Fruit fly (Drosophila melanogaster): ENCODE results near the gene CG6144.

CG6144 gene

DNA sequence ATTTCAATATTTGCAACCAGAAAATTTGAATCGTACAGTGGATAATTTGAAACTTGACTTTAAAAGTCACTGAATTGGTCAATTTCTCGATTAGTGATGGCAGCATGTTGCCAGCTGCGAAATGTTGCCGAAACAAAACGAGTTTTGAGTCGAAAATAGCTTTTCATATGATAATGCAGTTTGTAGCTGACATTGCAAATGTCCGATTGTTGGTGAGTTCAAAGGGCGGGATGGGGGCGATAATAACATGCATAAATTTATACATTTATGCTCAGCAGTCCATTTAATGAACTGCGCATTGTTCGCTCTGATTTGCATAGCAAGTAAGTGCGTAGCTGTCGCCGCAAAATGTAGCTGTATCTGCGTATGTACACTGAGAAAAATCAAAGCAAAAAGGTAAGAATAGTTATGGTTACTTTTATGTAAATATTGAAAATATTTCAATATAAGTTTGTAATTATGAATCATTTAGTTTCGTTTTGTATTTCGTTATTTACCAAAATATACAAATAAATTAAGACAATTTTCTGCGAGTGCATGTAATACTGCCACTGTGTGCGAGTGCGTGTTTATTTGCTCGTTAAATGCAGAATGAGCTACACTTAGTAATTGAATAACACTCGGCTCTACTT, 38.6 kb downstream of the CG6144 start, which contains the start of gene Lip4 (continued):
- TF ChIP-seq CG15336 (GFP tag; IDR thresholded peaks at IDR 0.05) (peak; percentile 80), CG7368 (GFP tag; optimal IDR thresholded peaks at IDR 0.05) (peak; percentile 62), Blimp-1 (GFP tag; optimal IDR thresholded peaks at IDR 0.05) (no peak), CG6854 (GFP tag; optimal IDR thresholded peaks at IDR 0.05) (no peak), net (GFP tag; optimal IDR thresholded peaks at IDR 0.05) (peak; percentile 65), CG3032 (tag; optimal IDR thresholded peaks at IDR 0.05) (no peak), Hr4 (GFP tag; optimal IDR thresholded peaks at IDR 0.05) (peak; percentile 77), Ets96B (tag; optimal IDR thresholded peaks at IDR 0.05) (peak; percentile 75), Eip78C (GFP tag) (peak; percentile 90), Met (GFP tag; optimal IDR thresholded peaks at IDR 0.05) (peak; percentile 46), Sox102F (GFP tag; optimal IDR thresholded peaks at IDR 0.05) (peak; percentile 51), Gug (GFP tag; IDR thresholded peaks at IDR 0.05) (peak; percentile 72), CG6276 (GFP tag; optimal IDR thresholded peaks at IDR 0.05) (peak; percentile 56), Eip93F (GFP tag; optimal IDR thresholded peaks at IDR 0.05) (no peak), Hr38 (GFP tag; optimal IDR thresholded peaks at IDR 0.05) (no peak), CG11902 (GFP tag; optimal IDR thresholded peaks at IDR 0.05) (peak; percentile 38), Sox14 (GFP tag; optimal IDR thresholded peaks at IDR 0.05) (peak; percentile 46), CG6792 (GFP tag; optimal IDR thresholded peaks at IDR 0.05) (peak; percentile 54), OdsH (GFP tag; optimal IDR thresholded peaks at IDR 0.05) (peak; percentile 76), Hr39 (GFP tag; optimal IDR thresholded peaks at IDR 0.05) (peak; percentile 47), CG6163 (GFP tag; IDR thresholded peaks at IDR 0.05) (no peak), CG1621 (tag; optimal IDR thresholded peaks at IDR 0.05) (peak; percentile 66), CG11762 (GFP tag; optimal IDR thresholded peaks at IDR 0.05; ENCODE audit: insufficient read depth) (peak; percentile 49), Smox (GFP tag; optimal IDR thresholded peaks at IDR 0.05) (peak; percentile 56)

DNA sequence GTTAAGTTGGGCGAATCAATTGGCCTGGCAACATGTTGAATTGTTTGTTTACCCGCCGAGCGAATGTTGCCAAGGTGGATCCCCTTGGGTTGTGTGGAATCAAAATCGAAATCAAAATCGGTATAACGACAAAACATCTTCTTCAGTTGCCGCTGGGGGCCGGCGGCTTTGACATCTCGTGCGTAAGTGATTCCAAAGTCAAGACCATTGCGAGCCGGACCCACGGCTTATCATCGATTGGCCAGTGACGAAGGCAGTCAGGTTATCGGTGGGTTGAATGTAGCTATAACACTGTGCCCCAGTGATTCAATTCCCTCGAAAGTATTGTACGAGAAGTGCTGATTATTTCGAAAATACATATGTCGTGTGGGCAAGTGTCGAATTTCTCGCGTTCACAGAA, 40.5 kb downstream of the CG6144 start:
- TF ChIP-seq svp (GFP tag) = peak; percentile 99
- no peak for TF ChIP-seq CG6792 (GFP tag; optimal IDR thresholded peaks at IDR 0.05)
- TF ChIP-seq CG10669 (GFP tag; optimal IDR thresholded peaks at IDR 0.05) = no peak

DNA sequence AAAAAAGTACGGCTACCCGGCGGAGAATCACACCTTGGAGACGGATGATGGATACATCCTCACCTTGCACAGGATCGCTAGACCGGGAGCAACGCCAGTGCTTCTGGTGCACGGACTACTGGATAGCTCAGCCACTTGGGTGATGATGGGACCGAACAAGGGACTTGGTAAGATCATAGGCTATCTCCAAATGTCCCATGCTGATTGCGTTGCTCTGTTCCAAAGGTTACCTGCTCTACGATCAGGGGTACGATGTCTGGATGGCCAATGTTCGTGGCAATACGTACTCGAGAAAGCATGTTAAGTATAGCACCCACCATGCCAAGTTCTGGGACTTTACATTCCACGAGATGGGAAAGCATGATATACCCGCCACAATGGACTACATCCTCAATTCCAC, 41.6 kb downstream of the CG6144 start:
- TF ChIP-seq svp (GFP tag) (peak; percentile 93), CG8119 (GFP tag; IDR thresholded peaks at IDR 0.05) (no peak)

DNA sequence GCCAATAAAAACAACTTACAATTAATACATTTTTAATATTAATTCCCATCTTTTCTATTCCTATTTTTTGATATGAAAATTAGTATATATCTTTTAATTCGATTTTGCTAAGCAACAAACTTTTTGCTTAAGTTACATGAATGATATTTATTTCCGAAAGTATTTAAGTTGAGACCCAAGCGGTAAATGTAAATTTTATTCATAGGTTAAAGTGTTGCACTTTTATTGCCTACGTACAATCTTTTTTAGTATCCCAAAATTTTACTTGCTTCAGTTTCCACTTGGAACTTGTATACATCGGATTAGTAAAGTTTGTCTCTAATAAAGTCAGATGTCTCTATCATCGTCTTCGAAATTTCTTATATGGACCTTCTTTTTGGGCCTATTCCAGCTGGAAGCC, 43.0 kb downstream of the CG6144 start, which contains the start of gene CG18301:
Gene CG18301 (plus strand): TSS at position 301 of the 400 bp plus-strand sequence.
- TF ChIP-seq Ets96B (tag; optimal IDR thresholded peaks at IDR 0.05) (no peak), CG34406 (GFP tag; optimal IDR thresholded peaks at IDR 0.05) (no peak), CG4318 (GFP tag; optimal IDR thresholded peaks at IDR 0.05) (no peak), CG8119 (GFP tag; IDR thresholded peaks at IDR 0.05) (no peak), Lpt (GFP tag; optimal IDR thresholded peaks at IDR 0.05) (no peak), salr (GFP tag; optimal IDR thresholded peaks at IDR 0.05) (no peak), CG8632 (GFP tag; optimal IDR thresholded peaks at IDR 0.05) (no peak), Eip75B (GFP tag; optimal IDR thresholded peaks at IDR 0.05) (no peak), Ets21C (GFP tag; optimal IDR thresholded peaks at IDR 0.05) (no peak), Sox15 (GFP tag; optimal IDR thresholded peaks at IDR 0.05) (no peak), Eip78C (GFP tag) (no peak), CG16779 (tag; optimal IDR thresholded peaks at IDR 0.05) (no peak)
